Worm (Caenorhabditis elegans) whole organism, L4/young adult: ENCODE results near the gene clec-239.

Experiments used
- W03F9.2 ChIP-seq: fragments of 150-350 bp; optimal IDR thresholded peaks from 2 replicates; lab custom pipeline; 2014; ENCODE audit warnings: missing biosample characterization, missing genetic modification characterization
- dao-5 ChIP-seq: sonication (generic microtip); optimal IDR thresholded peaks from 2 replicates; lab custom pipeline; 2016; ENCODE audit warnings: missing genotype, missing genetic modification characterization, moderate library complexity, missing compliant biosample characterization
- him-1 ChIP-seq: sonication (generic microtip); optimal IDR thresholded peaks from 2 replicates; lab custom pipeline; 2016; ENCODE audit warnings: missing genotype, missing genetic modification reagents, missing genetic modification characterization, missing compliant biosample characterization

Gene clec-239

ce11 chrV:16954766-16955165 is 1.6 kb upstream of the clec-239 start, which contains the start of gene srh-206:
srh-206 (minus strand) TSS chrV:16954866.
- no peak for TF ChIP-seq him-1 (tag; lab: Kevin White, UChicago)
- no peak for TF ChIP-seq W03F9.2 (tag; lab: Kevin White, UChicago)
- TF ChIP-seq dao-5 (tag; lab: Kevin White, UChicago), result no peak

- TF ChIP-seq dao-5 (tag; lab: Kevin White, UChicago) (no peak), W03F9.2 (tag; lab: Kevin White, UChicago) (no peak), him-1 (tag; lab: Kevin White, UChicago) (no peak)
Observed at ce11 chrV:16958975-16959374, 2.6 kb downstream of the clec-239 start.

- TF ChIP-seq W03F9.2 (tag; lab: Kevin White, UChicago) (peak; percentile 86), dao-5 (tag; lab: Kevin White, UChicago) (no peak), him-1 (tag; lab: Kevin White, UChicago) (no peak)
Observed at ce11 chrV:16965655-16966054, 9.3 kb downstream of the clec-239 start, which contains the start of gene efl-1. efl-1 (minus strand) TSS chrV:16965675.

- TF ChIP-seq W03F9.2 (tag; lab: Kevin White, UChicago) (no peak), dao-5 (tag; lab: Kevin White, UChicago) (no peak), him-1 (tag; lab: Kevin White, UChicago) (no peak)
Observed at ce11 chrV:16966636-16967035, 10.3 kb downstream of the clec-239 start, which contains the start of gene fbxa-90. fbxa-90 (plus strand) TSS chrV:16966814.

ce11 chrV:16972134-16972533 is 15.8 kb downstream of the clec-239 start, which contains the start of gene srh-119:
srh-119 (plus strand) TSS chrV:16972434.
- no peak for TF ChIP-seq W03F9.2 (tag; lab: Kevin White, UChicago)
- no peak for TF ChIP-seq dao-5 (tag; lab: Kevin White, UChicago)
- TF ChIP-seq him-1 (tag; lab: Kevin White, UChicago), result no peak

ce11 chrV:16973338-16973737 is 17.0 kb downstream of the clec-239 start:
- TF ChIP-seq dao-5 (tag; lab: Kevin White, UChicago), result no peak
- TF ChIP-seq him-1 (tag; lab: Kevin White, UChicago), result no peak
- no peak for TF ChIP-seq W03F9.2 (tag; lab: Kevin White, UChicago)

ce11 chrV:16974919-16975318 is 18.6 kb downstream of the clec-239 start, which contains the start of gene srx-54:
srx-54 (plus strand) TSS chrV:16975219.
- TF ChIP-seq him-1 (tag; lab: Kevin White, UChicago) (no peak), dao-5 (tag; lab: Kevin White, UChicago) (no peak), W03F9.2 (tag; lab: Kevin White, UChicago) (no peak)

ce11 chrV:16980368-16980767 is 24.0 kb downstream of the clec-239 start, which contains the start of gene srz-54:
srz-54 (plus strand) TSS chrV:16980668.
- TF ChIP-seq him-1 (tag; lab: Kevin White, UChicago) (no peak), W03F9.2 (tag; lab: Kevin White, UChicago) (no peak), dao-5 (tag; lab: Kevin White, UChicago) (no peak)

ce11 chrV:16987035-16987434 is 30.7 kb downstream of the clec-239 start, which contains the start of gene Y102A5C.40:
Y102A5C.40 (minus strand) TSS chrV:16987135.
- TF ChIP-seq him-1 (tag; lab: Kevin White, UChicago), result no peak
- no peak for TF ChIP-seq dao-5 (tag; lab: Kevin White, UChicago)
- no peak for TF ChIP-seq W03F9.2 (tag; lab: Kevin White, UChicago)

ce11 chrV:16987783-16988182 is 31.5 kb downstream of the clec-239 start:
- no peak for TF ChIP-seq W03F9.2 (tag; lab: Kevin White, UChicago)
- TF ChIP-seq him-1 (tag; lab: Kevin White, UChicago), result no peak
- TF ChIP-seq dao-5 (tag; lab: Kevin White, UChicago), result no peak

ce11 chrV:16988614-16989013 is 32.3 kb downstream of the clec-239 start, which contains the start of gene Y102A5C.27:
Y102A5C.27 (minus strand) TSS chrV:16988714.
- no peak for TF ChIP-seq dao-5 (tag; lab: Kevin White, UChicago)
- no peak for TF ChIP-seq W03F9.2 (tag; lab: Kevin White, UChicago)
- TF ChIP-seq him-1 (tag; lab: Kevin White, UChicago), result no peak

ce11 chrV:16991734-16992133 is 35.4 kb downstream of the clec-239 start, which contains the start of gene srz-95:
srz-95 (plus strand) TSS chrV:16992034.
- TF ChIP-seq him-1 (tag; lab: Kevin White, UChicago) (no peak), W03F9.2 (tag; lab: Kevin White, UChicago) (no peak), dao-5 (tag; lab: Kevin White, UChicago) (no peak)

- TF ChIP-seq W03F9.2 (tag; lab: Kevin White, UChicago) (no peak), him-1 (tag; lab: Kevin White, UChicago) (no peak), dao-5 (tag; lab: Kevin White, UChicago) (no peak)
Observed at ce11 chrV:16992383-16992782, 36.1 kb downstream of the clec-239 start.

- TF ChIP-seq him-1 (tag; lab: Kevin White, UChicago), result no peak
- TF ChIP-seq W03F9.2 (tag; lab: Kevin White, UChicago), result no peak
- TF ChIP-seq dao-5 (tag; lab: Kevin White, UChicago), result no peak
Observed at ce11 chrV:17000204-17000603, 43.9 kb downstream of the clec-239 start, which contains the start of gene str-217. str-217 (minus strand) TSS chrV:17000304.
